Fruit fly (Drosophila melanogaster): Measurements from ENCODE around the gene rudhira.

Gene rudhira

dm6 chrX:11823003-11823402 is 6.3 kb downstream of the rudhira start (continued):
- TF ChIP-seq Awh (GFP tag; IDR thresholded peaks at IDR 0.05), result 0 out of 2 replicates have a peak, but pooled peaks have one; percentile 50
- no peak for TF ChIP-seq gt (GFP tag; IDR thresholded peaks at IDR 0.05)
- TF ChIP-seq otp (GFP tag; IDR thresholded peaks at IDR 0.05), result no peak
- TF ChIP-seq ci (GFP tag; IDR thresholded peaks at IDR 0.05), result peak; percentile 69; the same call in 2 of the 3 replicates
- TF ChIP-seq esg (GFP tag; conservative IDR thresholded peaks at IDR 0.05), result no peak
- TF ChIP-seq CG7928 (GFP tag; optimal IDR thresholded peaks at IDR 0.05), result no peak
- no peak for TF ChIP-seq CG3995 (GFP tag; optimal IDR thresholded peaks at IDR 0.05)
- TF ChIP-seq CG2678 (tag; optimal IDR thresholded peaks at IDR 0.05), result no peak
- no peak for TF ChIP-seq CG12744 (GFP tag; optimal IDR thresholded peaks at IDR 0.05)
- no peak for TF ChIP-seq Dip2 (GFP tag; IDR thresholded peaks at IDR 0.05)
- TF ChIP-seq CG17328 (GFP tag; IDR thresholded peaks at IDR 0.05), result no peak
- TF ChIP-seq Ravus (GFP tag; IDR thresholded peaks at IDR 0.05), result no peak
- no peak for TF ChIP-seq Sin3A (optimal IDR thresholded peaks at IDR 0.05)
- TF ChIP-seq sd (tag; optimal IDR thresholded peaks at IDR 0.05), result no peak
- TF ChIP-seq CG14014 (GFP tag; IDR thresholded peaks at IDR 0.05), result no peak
- TF ChIP-seq lmd (GFP tag; IDR thresholded peaks at IDR 0.05), result no peak
- no peak for TF ChIP-seq CG16779 (GFP tag; IDR thresholded peaks at IDR 0.05)
- no peak for TF ChIP-seq lov (optimal IDR thresholded peaks at IDR 0.05)
- TF ChIP-seq lov (GFP tag; IDR thresholded peaks at IDR 0.05), result no peak
- no peak for TF ChIP-seq Hand (GFP tag; optimal IDR thresholded peaks at IDR 0.05)
- TF ChIP-seq lab (GFP tag; optimal IDR thresholded peaks at IDR 0.05), result no peak
- TF ChIP-seq B-H1 (GFP tag; IDR thresholded peaks at IDR 0.05), result no peak; the same call in 2 of the 3 replicates
- TF ChIP-seq Sry-δ (GFP tag; optimal IDR thresholded peaks at IDR 0.05), result no peak
- no peak for TF ChIP-seq CG7271 (tag; optimal IDR thresholded peaks at IDR 0.05)
- no peak for TF ChIP-seq BtbVII (GFP tag; optimal IDR thresholded peaks at IDR 0.05)
- TF ChIP-seq CG15479 (GFP tag; optimal IDR thresholded peaks at IDR 0.05), result peak; percentile 33
- peak; percentile 78 for TF ChIP-seq wek (GFP tag; optimal IDR thresholded peaks at IDR 0.05)
- TF ChIP-seq CG9727 (GFP tag; optimal IDR thresholded peaks at IDR 0.05), result peak; percentile 10
- TF ChIP-seq CG3407 (GFP tag; optimal IDR thresholded peaks at IDR 0.05), result peak; percentile 55
- no peak for TF ChIP-seq vnd (GFP tag; IDR thresholded peaks at IDR 0.05; ENCODE audit: partially characterized antibody)
- no peak for TF ChIP-seq Hr39 (optimal IDR thresholded peaks at IDR 0.05)
- no peak for TF ChIP-seq Ssrp (tag; optimal IDR thresholded peaks at IDR 0.05)
- TF ChIP-seq CG6254 (GFP tag; optimal IDR thresholded peaks at IDR 0.05), result peak; percentile 51
- no peak for TF ChIP-seq CG9215 (GFP tag; IDR thresholded peaks at IDR 0.05)
- TF ChIP-seq maf-S (GFP tag; optimal IDR thresholded peaks at IDR 0.05), result no peak
- no peak for TF ChIP-seq CG7839 (tag; optimal IDR thresholded peaks at IDR 0.05)
- TF ChIP-seq CG17385 (GFP tag; optimal IDR thresholded peaks at IDR 0.05), result peak; percentile 22
- TF ChIP-seq CG10274 (GFP tag; optimal IDR thresholded peaks at IDR 0.05), result no peak
- no peak for TF ChIP-seq Elba2 (GFP tag; optimal IDR thresholded peaks at IDR 0.05)
- TF ChIP-seq CG6765 (GFP tag; optimal IDR thresholded peaks at IDR 0.05), result no peak
- TF ChIP-seq Adf1 (GFP tag; IDR thresholded peaks at IDR 0.05), result no peak
- no peak for TF ChIP-seq CG32532 (GFP tag; IDR thresholded peaks at IDR 0.05)
- no peak for TF ChIP-seq Lpt (GFP tag; optimal IDR thresholded peaks at IDR 0.05)
- peak; percentile 27 for TF ChIP-seq Spps (tag; optimal IDR thresholded peaks at IDR 0.05)
- no peak for TF ChIP-seq CG13624 (GFP tag; optimal IDR thresholded peaks at IDR 0.05)
- TF ChIP-seq Usf (GFP tag; optimal IDR thresholded peaks at IDR 0.05), result no peak
- TF ChIP-seq gem (tag; optimal IDR thresholded peaks at IDR 0.05), result no peak
- no peak for TF ChIP-seq Jarid2 (GFP tag; optimal IDR thresholded peaks at IDR 0.05)
- no peak for TF ChIP-seq Taf1 (GFP tag; IDR thresholded peaks at IDR 0.05)
- TF ChIP-seq BEAF-32 (GFP tag; optimal IDR thresholded peaks at IDR 0.05), result no peak
- no peak for TF ChIP-seq Atf6 (GFP tag; IDR thresholded peaks at IDR 0.05)
- no peak for TF ChIP-seq phol (tag; optimal IDR thresholded peaks at IDR 0.05)
- TF ChIP-seq CG10209 (GFP tag; optimal IDR thresholded peaks at IDR 0.05), result no peak

Measured in whole organism, embryonic.